Worm (Caenorhabditis elegans) whole organism, young adult: ENCODE results near the gene cwf-19L1.

Experiments used
- F10E7.11 ChIP-seq: sonication (generic microtip); optimal IDR thresholded peaks from 2 replicates; lab custom pipeline; 2017; ENCODE audit warnings: mild to moderate bottlenecking, missing genetic modification characterization, moderate library complexity, missing compliant biosample characterization
- F37B4.10 ChIP-seq: fragments of 200-800 bp; sonication (Bioruptor generic); IDR thresholded peaks from 2 replicates; pipeline ENCODE4 v1.3.6; 2022; ENCODE audit warnings: missing genetic modification characterization, missing compliant biosample characterization
- F52B5.7 ChIP-seq: sonication (generic microtip); optimal IDR thresholded peaks from 2 replicates; lab custom pipeline; 2016; ENCODE audit warnings: mild to moderate bottlenecking, missing genetic modification characterization, missing compliant biosample characterization
- F57A8.1 ChIP-seq: fragments of 200-800 bp; sonication (Bioruptor generic); optimal IDR thresholded peaks from 2 replicates; lab custom pipeline; 2018; ENCODE audit warnings: mild to moderate bottlenecking, missing genetic modification characterization, moderate library complexity, missing compliant biosample characterization
- K11D2.4 ChIP-seq: fragments of 200-800 bp; sonication (Bioruptor generic); IDR thresholded peaks from 2 replicates; pipeline ENCODE4 v1.3.6; 2022; ENCODE audit warnings: missing genetic modification reagents, missing genetic modification characterization, missing compliant biosample characterization
- T26A5.8 ChIP-seq: sonication (generic microtip); optimal IDR thresholded peaks from 2 replicates; lab custom pipeline; 2016; ENCODE audit warnings: missing genetic modification characterization, missing compliant biosample characterization
- Y53F4B.3 ChIP-seq: fragments of 200-800 bp; sonication (Bioruptor generic); IDR thresholded peaks from 2 replicates; pipeline ENCODE4 v1.3.6; 2022; ENCODE audit warnings: missing genetic modification reagents, missing genetic modification characterization, missing compliant biosample characterization
- Y53G8AR.9 ChIP-seq: fragments of 200-800 bp; sonication (Bioruptor generic); conservative IDR thresholded peaks from 2 replicates; pipeline ENCODE4 v1.3.6; 2022; ENCODE audit warnings: missing genetic modification reagents, missing genetic modification characterization, missing compliant biosample characterization
- Y79H2A.3 ChIP-seq: fragments of 200-800 bp; sonication (Bioruptor generic); conservative IDR thresholded peaks from 2 replicates; pipeline ENCODE4 v1.3.6; 2022; ENCODE audit warnings: missing genetic modification reagents, missing genetic modification characterization, missing compliant biosample characterization
- aptf-2 ChIP-seq: fragments of 200-800 bp; sonication (Bioruptor generic); conservative IDR thresholded peaks from 2 replicates; pipeline ENCODE4 v1.3.6; 2022; ENCODE audit warnings: missing genetic modification reagents, missing genetic modification characterization, missing compliant biosample characterization
- aptf-3 ChIP-seq: fragments of 200-800 bp; sonication (Bioruptor generic); IDR thresholded peaks from 2 replicates; pipeline ENCODE4 v1.3.6; 2022; ENCODE audit warnings: missing genetic modification characterization, missing compliant biosample characterization
- atf-7 ChIP-seq: sonication (generic microtip); optimal IDR thresholded peaks from 2 replicates; lab custom pipeline; 2017; ENCODE audit warnings: mild to moderate bottlenecking, missing genetic modification characterization, missing compliant biosample characterization
- athp-1 ChIP-seq: sonication (generic microtip); optimal IDR thresholded peaks from 2 replicates; lab custom pipeline; 2017; ENCODE audit warnings: mild to moderate bottlenecking, missing genetic modification characterization, missing compliant biosample characterization
- attf-5 ChIP-seq: fragments of 200-800 bp; sonication (Bioruptor generic); optimal IDR thresholded peaks from 2 replicates; lab custom pipeline; 2018; ENCODE audit warnings: mild to moderate bottlenecking, missing genetic modification characterization, missing compliant biosample characterization
- attf-6 ChIP-seq: fragments of 200-800 bp; sonication (Bioruptor generic); IDR thresholded peaks from 2 replicates; pipeline ENCODE4 v1.3.6; 2022; ENCODE audit warnings: missing genetic modification reagents, missing genetic modification characterization, missing compliant biosample characterization
- cebp-1 ChIP-seq, 2 experiments: fragments of 200-800 bp in 1 of 2; sonication (Bioruptor generic) in 1 of 2; sonication (generic microtip) in 1 of 2; IDR thresholded peaks in 1 of 2; optimal IDR thresholded peaks in 1 of 2; 2 replicates each; pipeline versions ENCODE4 v1.3.6 to Lab custom; 2017 to 2022; ENCODE audit warnings: missing compliant biosample characterization in 2 of 2, missing genetic modification characterization in 2 of 2, mild to moderate bottlenecking in 1 of 2, missing genetic modification reagents in 1 of 2, moderate library complexity in 1 of 2
- cebp-2 ChIP-seq: fragments of 200-800 bp; sonication (Bioruptor generic); IDR thresholded peaks from 2 replicates; pipeline ENCODE4 v1.3.6; 2022; ENCODE audit warnings: missing genetic modification characterization, missing compliant biosample characterization
- ceh-40 ChIP-seq: fragments of 200-800 bp; sonication (Bioruptor generic); IDR thresholded peaks from 2 replicates; pipeline ENCODE4 v1.3.6; 2022; ENCODE audit warnings: missing genetic modification characterization, missing compliant biosample characterization
- die-1 ChIP-seq: sonication (generic microtip); optimal IDR thresholded peaks from 2 replicates; lab custom pipeline; 2016; ENCODE audit warnings: missing genotype, mild to moderate bottlenecking, missing genetic modification characterization, missing compliant biosample characterization
- dox-1 ChIP-seq: fragments of 200-800 bp; sonication (Bioruptor generic); IDR thresholded peaks from 2 replicates; pipeline ENCODE4 v1.3.6; 2022; ENCODE audit warnings: missing genetic modification reagents, missing genetic modification characterization, missing compliant biosample characterization
- dpl-1 ChIP-seq: fragments of 150-350 bp; optimal IDR thresholded peaks from 2 replicates; lab custom pipeline; 2014; ENCODE audit warnings: missing biosample characterization, missing genetic modification reagents, missing genetic modification characterization
- egl-18 ChIP-seq: fragments of 200-800 bp; sonication (Bioruptor generic); IDR thresholded peaks from 2 replicates; pipeline ENCODE4 v1.3.6; 2022; ENCODE audit warnings: missing genetic modification reagents, missing genetic modification characterization, missing compliant biosample characterization
- egrh-3 ChIP-seq: fragments of 200-800 bp; sonication (Bioruptor generic); IDR thresholded peaks from 2 replicates; pipeline ENCODE4 v1.3.6; 2022; ENCODE audit warnings: missing genetic modification reagents, missing genetic modification characterization, missing compliant biosample characterization
- ekl-4 ChIP-seq: fragments of 200-800 bp; sonication (Bioruptor generic); IDR thresholded peaks from 2 replicates; pipeline ENCODE4 v1.3.6; 2022; ENCODE audit warnings: missing genetic modification reagents, missing genetic modification characterization, missing compliant biosample characterization
- gei-17 ChIP-seq: fragments of 200-800 bp; sonication (Bioruptor generic); optimal IDR thresholded peaks from 2 replicates; lab custom pipeline; 2018; ENCODE audit warnings: mild to moderate bottlenecking, missing genetic modification characterization, missing compliant biosample characterization
- him-1 ChIP-seq: sonication (generic microtip); optimal IDR thresholded peaks from 2 replicates; lab custom pipeline; 2016; ENCODE audit warnings: missing genotype, missing genetic modification reagents, missing genetic modification characterization, missing compliant biosample characterization
- hlh-12 ChIP-seq: sonication (generic microtip); optimal IDR thresholded peaks from 2 replicates; lab custom pipeline; 2016; ENCODE audit warnings: missing genetic modification characterization, missing compliant biosample characterization
- hlh-26 ChIP-seq: fragments of 200-800 bp; sonication (Bioruptor generic); conservative IDR thresholded peaks from 2 replicates; pipeline ENCODE4 v1.3.6; 2022; ENCODE audit warnings: missing genetic modification reagents, missing genetic modification characterization, missing compliant biosample characterization
- hmg-20 ChIP-seq: fragments of 200-800 bp; sonication (Bioruptor generic); IDR thresholded peaks from 2 replicates; pipeline ENCODE4 v1.3.6; 2022; ENCODE audit warnings: missing genetic modification reagents, missing genetic modification characterization, missing compliant biosample characterization
- let-607 ChIP-seq, 2 experiments: fragments of 200-800 bp in 1 of 2; sonication (Bioruptor generic) in 1 of 2; sonication (generic microtip) in 1 of 2; optimal IDR thresholded peaks; 2 replicates each; lab custom pipeline; 2016 to 2018; ENCODE audit warnings: mild to moderate bottlenecking in 2 of 2, missing compliant biosample characterization in 2 of 2, missing genetic modification characterization in 2 of 2, moderate library complexity in 2 of 2, missing genotype in 1 of 2
- lin-26 ChIP-seq: fragments of 200-800 bp; sonication (Bioruptor generic); IDR thresholded peaks from 2 replicates; pipeline ENCODE4 v1.3.6; 2022; ENCODE audit warnings: missing genetic modification reagents, missing genetic modification characterization, missing compliant biosample characterization
- lin-40 ChIP-seq: sonication (generic microtip); optimal IDR thresholded peaks from 2 replicates; lab custom pipeline; 2016; ENCODE audit warnings: missing genetic modification characterization, mild to moderate bottlenecking, missing compliant biosample characterization, missing genotype, missing genetic modification reagents
- madf-3 ChIP-seq: fragments of 200-800 bp; sonication (Bioruptor generic); IDR thresholded peaks from 2 replicates; pipeline ENCODE4 v1.3.6; 2022; ENCODE audit warnings: missing genetic modification reagents, missing genetic modification characterization, missing compliant biosample characterization
- mel-28 ChIP-seq: sonication (generic microtip); optimal IDR thresholded peaks from 2 replicates; lab custom pipeline; 2016; ENCODE audit warnings: borderline replicate concordance, mild to moderate bottlenecking, missing genetic modification characterization, missing compliant biosample characterization
- nfya-2 ChIP-seq: fragments of 200-800 bp; sonication (Bioruptor generic); IDR thresholded peaks from 2 replicates; pipeline ENCODE4 v1.3.6; 2022; ENCODE audit warnings: missing genetic modification reagents, missing genetic modification characterization, missing compliant biosample characterization
- nhr-179 ChIP-seq: sonication (generic microtip); optimal IDR thresholded peaks from 2 replicates; lab custom pipeline; 2016; ENCODE audit warnings: mild to moderate bottlenecking, missing genetic modification characterization, missing compliant biosample characterization
- nhr-80 ChIP-seq: sonication (generic microtip); optimal IDR thresholded peaks from 2 replicates; lab custom pipeline; 2016; ENCODE audit warnings: missing genetic modification characterization, missing compliant biosample characterization
- nhr-90 ChIP-seq: sonication (generic microtip); optimal IDR thresholded peaks from 2 replicates; lab custom pipeline; 2016; ENCODE audit warnings: missing genotype, mild to moderate bottlenecking, missing genetic modification characterization, missing compliant biosample characterization
- pbrm-1 ChIP-seq: fragments of 200-800 bp; sonication (Bioruptor generic); IDR thresholded peaks from 2 replicates; pipeline ENCODE4 v1.3.6; 2022; ENCODE audit warnings: missing genetic modification reagents, missing genetic modification characterization, missing compliant biosample characterization
- pha-4 ChIP-seq: fragments of 150-350 bp; sonication (generic microtip); optimal IDR thresholded peaks from 2 replicates; lab custom pipeline; 2014; ENCODE audit warnings: missing biosample characterization, missing genetic modification reagents, missing genetic modification characterization
- rcor-1 ChIP-seq: fragments of 200-800 bp; sonication (Bioruptor generic); IDR thresholded peaks from 2 replicates; pipeline ENCODE4 v1.3.6; 2022; ENCODE audit warnings: missing genetic modification reagents, missing genetic modification characterization, missing compliant biosample characterization
- sea-2 ChIP-seq: fragments of 200-800 bp; sonication (Bioruptor generic); IDR thresholded peaks from 2 replicates; pipeline ENCODE4 v1.3.6; 2022; ENCODE audit warnings: missing genetic modification characterization, missing compliant biosample characterization
- snpc-1.3 ChIP-seq: sonication (generic microtip); optimal IDR thresholded peaks from 2 replicates; lab custom pipeline; 2017; ENCODE audit warnings: missing genetic modification characterization, mild to moderate bottlenecking, missing compliant biosample characterization, antibody characterized with exemption, moderate library complexity, missing genotype, missing genetic modification reagents; ENCODE audit not compliant: insufficient read depth
- somi-1 ChIP-seq: fragments of 200-800 bp; sonication (Bioruptor generic); optimal IDR thresholded peaks from 2 replicates; lab custom pipeline; 2018; ENCODE audit warnings: mild to moderate bottlenecking, missing genetic modification characterization, missing compliant biosample characterization
- tlf-1 ChIP-seq: fragments of 200-800 bp; sonication (Bioruptor generic); optimal IDR thresholded peaks from 2 replicates; lab custom pipeline; 2018; ENCODE audit warnings: mild to moderate bottlenecking, missing genetic modification characterization, missing compliant biosample characterization
- unc-62 ChIP-seq: fragments of 150-350 bp; optimal IDR thresholded peaks from 2 replicates; lab custom pipeline; 2014; ENCODE audit warnings: missing biosample characterization, missing genetic modification reagents, missing genetic modification characterization
- xnd-1 ChIP-seq: sonication (generic microtip); optimal IDR thresholded peaks from 2 replicates; lab custom pipeline; 2016; ENCODE audit warnings: missing genotype, missing genetic modification reagents, missing genetic modification characterization, missing compliant biosample characterization
- zim-3 ChIP-seq: sonication (generic microtip); optimal IDR thresholded peaks from 2 replicates; lab custom pipeline; 2017; ENCODE audit warnings: mild to moderate bottlenecking, missing genetic modification characterization, moderate library complexity, missing compliant biosample characterization
- ztf-18 ChIP-seq: sonication (generic microtip); optimal IDR thresholded peaks from 2 replicates; lab custom pipeline; 2016; ENCODE audit warnings: missing genotype, mild to moderate bottlenecking, missing genetic modification characterization, missing compliant biosample characterization
- ztf-6 ChIP-seq: fragments of 200-800 bp; sonication (Bioruptor generic); IDR thresholded peaks from 2 replicates; pipeline ENCODE4 v1.3.6; 2022; ENCODE audit warnings: missing genetic modification reagents, missing genetic modification characterization, missing compliant biosample characterization

cwf-19L1 gene

ce11 chrV:6110533-6110932, 2.9 kb downstream of the cwf-19L1 start, which contains the start of gene F17A9.4 (continued):
- TF ChIP-seq die-1 (tag; lab: Kevin White, UChicago) (no peak), F37B4.10 (GFP tag; lab: Robert Waterston, UW) (no peak), let-607 (tag; optimal IDR thresholded peaks at IDR 0.05; lab: Kevin White, UChicago) (no peak), ztf-6 (GFP tag; lab: Robert Waterston, UW) (no peak), snpc-1.3 (tag; lab: Kevin White, UChicago) (no peak), athp-1 (tag; lab: Kevin White, UChicago) (no peak), F10E7.11 (tag; lab: Kevin White, UChicago) (no peak), lin-40 (tag; lab: Kevin White, UChicago) (peak; percentile 13), Y79H2A.3 (GFP tag; lab: Robert Waterston, UW) (no peak), pha-4 (no peak), aptf-2 (GFP tag; lab: Robert Waterston, UW) (no peak), gei-17 (GFP tag; lab: Kevin White, UChicago) (no peak), cebp-1 (GFP tag; IDR thresholded peaks at IDR 0.05; lab: Robert Waterston, UW) (no peak), cebp-1 (tag; optimal IDR thresholded peaks at IDR 0.05; lab: Kevin White, UChicago) (peak; percentile 69), nhr-179 (tag; lab: Kevin White, UChicago) (no peak), nhr-80 (peak; percentile 83), hlh-12 (tag; lab: Kevin White, UChicago) (no peak), him-1 (tag; lab: Kevin White, UChicago) (no peak), Y53F4B.3 (no peak), somi-1 (GFP tag; lab: Kevin White, UChicago) (no peak), T26A5.8 (tag; lab: Kevin White, UChicago) (no peak), attf-6 (no peak), F57A8.1 (GFP tag; lab: Kevin White, UChicago) (no peak), rcor-1 (0 out of 2 replicates have a peak, but pooled peaks have one; percentile 10), nfya-2 (GFP tag; lab: Robert Waterston, UW) (no peak), dpl-1 (GFP tag; lab: Kevin White, UChicago) (no peak), hmg-20 (GFP tag; lab: Robert Waterston, UW) (no peak), dox-1 (peak; percentile 38; the same call in 1 of the 2 replicates), ztf-18 (tag; lab: Kevin White, UChicago) (no peak), tlf-1 (no peak), egl-18 (GFP tag; lab: Robert Waterston, UW) (no peak), unc-62 (no peak), K11D2.4 (GFP tag; lab: Robert Waterston, UW) (no peak), attf-5 (GFP tag; lab: Kevin White, UChicago) (peak; percentile 41), hlh-26 (GFP tag; lab: Robert Waterston, UW) (no peak), ceh-40 (GFP tag; lab: Robert Waterston, UW) (no peak), aptf-3 (GFP tag; lab: Robert Waterston, UW) (no peak), sea-2 (GFP tag; lab: Robert Waterston, UW) (no peak), egrh-3 (no peak), mel-28 (tag; lab: Kevin White, UChicago) (no peak), cebp-2 (no peak), pbrm-1 (GFP tag; lab: Robert Waterston, UW) (no peak), zim-3 (no peak), nhr-90 (tag; lab: Kevin White, UChicago) (no peak), F52B5.7 (tag; lab: Kevin White, UChicago) (no peak), lin-26 (GFP tag; lab: Robert Waterston, UW) (no peak), madf-3 (no peak), atf-7 (tag; lab: Kevin White, UChicago) (peak; percentile 52), Y53G8AR.9 (GFP tag; lab: Robert Waterston, UW) (no peak), ekl-4 (GFP tag; lab: Robert Waterston, UW) (0 out of 2 replicates have a peak, but pooled peaks have one; percentile 14), xnd-1 (tag; lab: Kevin White, UChicago) (no peak)
